Worm (Caenorhabditis elegans) whole organism, L4 larva: ENCODE results near the gene twf-2.
A peak's percentile ranks its signal among the peaks of the same experiment; 100 is the strongest.

Experiments
- F26F4.8 ChIP-seq: fragments of 200-800 bp; sonication (Bioruptor generic); conservative IDR thresholded peaks from 2 replicates; pipeline ENCODE4 v1.3.6; 2022; ENCODE audit warnings: missing genetic modification characterization, missing compliant biosample characterization
- T20F7.1 ChIP-seq: fragments of 200-800 bp; sonication (Bioruptor generic); optimal IDR thresholded peaks from 2 replicates; lab custom pipeline; 2018; ENCODE audit warnings: mild to moderate bottlenecking, missing genetic modification characterization, missing compliant biosample characterization
- Y5F2A.4 ChIP-seq: fragments of 200-800 bp; sonication (Bioruptor generic); optimal IDR thresholded peaks from 2 replicates; lab custom pipeline; 2018; ENCODE audit warnings: mild to moderate bottlenecking, missing genetic modification characterization, missing compliant biosample characterization
- ZK337.2 ChIP-seq: fragments of 200-800 bp; sonication (Bioruptor generic); IDR thresholded peaks from 2 replicates; pipeline ENCODE4 v1.3.6; 2022; ENCODE audit warnings: missing genetic modification reagents, missing genetic modification characterization, missing compliant biosample characterization
- aha-1 ChIP-seq: fragments of 150-350 bp; peaks from one replicate; lab custom pipeline; 2014; ENCODE audit warnings: missing biosample characterization, missing genetic modification characterization
- attf-4 ChIP-seq: sonication (generic microtip); optimal IDR thresholded peaks from 3 replicates; lab custom pipeline; 2017; ENCODE audit warnings: missing biosample characterization, missing genetic modification characterization
- ceh-28 ChIP-seq: fragments of 150-350 bp; optimal IDR thresholded peaks from 2 replicates; lab custom pipeline; 2014; ENCODE audit warnings: missing biosample characterization, missing genetic modification reagents, missing genetic modification characterization
- ceh-62 ChIP-seq: sonication (generic microtip); optimal IDR thresholded peaks from 2 replicates; lab custom pipeline; 2017; ENCODE audit warnings: missing biosample characterization, missing genetic modification characterization
- ceh-82 ChIP-seq: sonication (generic microtip); optimal IDR thresholded peaks from 2 replicates; lab custom pipeline; 2017; ENCODE audit warnings: missing biosample characterization, missing genetic modification characterization
- cey-2 ChIP-seq: sonication (generic microtip); optimal IDR thresholded peaks from 3 replicates; lab custom pipeline; 2017; ENCODE audit warnings: missing genetic modification characterization, mild to moderate bottlenecking, missing compliant biosample characterization, antibody characterized with exemption, borderline replicate concordance; ENCODE audit not compliant: insufficient read depth
- ctbp-1 ChIP-seq: fragments of 200-800 bp; sonication (Bioruptor generic); IDR thresholded peaks from 2 replicates; pipeline ENCODE4 v1.3.6; 2022; ENCODE audit warnings: missing genetic modification reagents, missing genetic modification characterization, missing compliant biosample characterization
- dmd-6 ChIP-seq: fragments of 200-800 bp; sonication (Bioruptor generic); IDR thresholded peaks from 2 replicates; pipeline ENCODE4 v1.3.6; 2022; ENCODE audit warnings: missing genetic modification reagents, missing genetic modification characterization, missing compliant biosample characterization
- dmd-8 ChIP-seq: fragments of 200-800 bp; sonication (Bioruptor generic); IDR thresholded peaks from 2 replicates; pipeline ENCODE4 v1.3.6; 2022; ENCODE audit warnings: missing genetic modification characterization, missing compliant biosample characterization
- dpl-1 ChIP-seq: fragments of 150-350 bp; optimal IDR thresholded peaks from 2 replicates; lab custom pipeline; 2014; ENCODE audit warnings: missing biosample characterization, missing genetic modification reagents, missing genetic modification characterization
- egl-27 ChIP-seq: sonication (generic microtip); optimal IDR thresholded peaks from 3 replicates; lab custom pipeline; 2017; ENCODE audit warnings: missing biosample characterization, missing genetic modification reagents, missing genetic modification characterization
- fkh-10 ChIP-seq: fragments of 150-350 bp; optimal IDR thresholded peaks from 2 replicates; lab custom pipeline; 2014; ENCODE audit warnings: missing biosample characterization, missing genetic modification reagents, missing genetic modification characterization
- hmg-1.1 ChIP-seq: fragments of 200-800 bp; sonication (Bioruptor generic); IDR thresholded peaks from 2 replicates; pipeline ENCODE4 v1.3.6; 2022; ENCODE audit warnings: missing genetic modification reagents, missing genetic modification characterization, missing compliant biosample characterization
- jun-1 ChIP-seq: fragments of 150-350 bp; optimal IDR thresholded peaks from 2 replicates; lab custom pipeline; 2014; ENCODE audit warnings: missing biosample characterization, missing genetic modification reagents, missing genetic modification characterization
- lim-7 ChIP-seq: fragments of 200-800 bp; sonication (Bioruptor generic); IDR thresholded peaks from 2 replicates; pipeline ENCODE4 v1.3.6; 2022; ENCODE audit warnings: missing genetic modification characterization, missing compliant biosample characterization
- lin-1 ChIP-seq: fragments of 200-800 bp; sonication (Bioruptor generic); IDR thresholded peaks from 2 replicates; pipeline ENCODE4 v1.3.6; 2022; ENCODE audit warnings: missing genetic modification reagents, missing genetic modification characterization, missing compliant biosample characterization
- lsy-2 ChIP-seq, 2 experiments: fragments of 150-350 bp in 1 of 2; sonication (generic microtip) in 1 of 2; optimal IDR thresholded peaks; 2 replicates each; lab custom pipeline; 2014 to 2017; ENCODE audit warnings: missing biosample characterization in 2 of 2, missing genetic modification characterization in 2 of 2
- mdt-29 ChIP-seq: fragments of 200-800 bp; sonication (Bioruptor generic); IDR thresholded peaks from 2 replicates; pipeline ENCODE4 v1.3.6; 2022; ENCODE audit warnings: missing genetic modification reagents, missing genetic modification characterization, missing compliant biosample characterization
- mep-1 ChIP-seq: fragments of 150-350 bp; sonication (generic microtip); optimal IDR thresholded peaks from 3 replicates; lab custom pipeline; 2014; ENCODE audit warnings: missing biosample characterization, missing genetic modification characterization
- mes-2 ChIP-seq: sonication (generic microtip); optimal IDR thresholded peaks from 2 replicates; lab custom pipeline; 2016; ENCODE audit warnings: missing genotype, mild to moderate bottlenecking, missing genetic modification characterization, missing compliant biosample characterization; ENCODE audit not compliant: poor library complexity, severe bottlenecking
- nhr-10 ChIP-seq: fragments of 150-350 bp; optimal IDR thresholded peaks from 2 replicates; lab custom pipeline; 2014; ENCODE audit warnings: missing biosample characterization, missing genetic modification characterization
- nhr-111 ChIP-seq: fragments of 200-800 bp; sonication (Bioruptor generic); optimal IDR thresholded peaks from 2 replicates; lab custom pipeline; 2018; ENCODE audit warnings: mild to moderate bottlenecking, missing genetic modification characterization, missing compliant biosample characterization
- nhr-237 ChIP-seq: sonication (generic microtip); optimal IDR thresholded peaks from 2 replicates; lab custom pipeline; 2017; ENCODE audit warnings: missing biosample characterization, missing genetic modification characterization
- nhr-28 ChIP-seq: fragments of 150-350 bp; optimal IDR thresholded peaks from 2 replicates; lab custom pipeline; 2014; ENCODE audit warnings: missing biosample characterization, missing genetic modification characterization
- nhr-42 ChIP-seq: fragments of 200-800 bp; sonication (Bioruptor generic); IDR thresholded peaks from 2 replicates; pipeline ENCODE4 v1.3.6; 2022; ENCODE audit warnings: missing genetic modification characterization, missing compliant biosample characterization
- nhr-48 ChIP-seq: sonication (generic microtip); optimal IDR thresholded peaks from 2 replicates; lab custom pipeline; 2016; ENCODE audit warnings: mild to moderate bottlenecking, missing genetic modification characterization, missing compliant biosample characterization
- nhr-6 ChIP-seq: fragments of 150-350 bp; optimal IDR thresholded peaks from 2 replicates; lab custom pipeline; 2014; ENCODE audit warnings: missing biosample characterization, missing genetic modification characterization
- pha-4 ChIP-seq, 2 experiments: fragments of 150-350 bp in 1 of 2; fragments of 200-800 bp in 1 of 2; sonication (Bioruptor generic) in 1 of 2; IDR thresholded peaks in 1 of 2; optimal IDR thresholded peaks in 1 of 2; 2 replicates each; pipeline versions ENCODE4 v1.3.6 to Lab custom; 2014 to 2022; ENCODE audit warnings: missing genetic modification characterization in 2 of 2, missing genetic modification reagents in 2 of 2, missing biosample characterization in 1 of 2, missing compliant biosample characterization in 1 of 2
- pqm-1 ChIP-seq: sonication (generic microtip); optimal IDR thresholded peaks from 2 replicates; lab custom pipeline; 2017; ENCODE audit warnings: missing biosample characterization, missing genetic modification characterization
- saeg-2 ChIP-seq: fragments of 200-800 bp; sonication (Bioruptor generic); IDR thresholded peaks from 2 replicates; pipeline ENCODE4 v1.3.6; 2022; ENCODE audit warnings: missing genetic modification reagents, missing genetic modification characterization, missing compliant biosample characterization
- tra-1 ChIP-seq: fragments of 200-800 bp; sonication (Bioruptor generic); IDR thresholded peaks from 2 replicates; pipeline ENCODE4 v1.3.6; 2022; ENCODE audit warnings: missing genetic modification reagents, missing genetic modification characterization, missing compliant biosample characterization
- unc-62 ChIP-seq, 3 experiments: fragments of 150-350 bp in 1 of 3; sonication (generic microtip); optimal IDR thresholded peaks in 2 of 3; peaks in 1 of 3; 1 replicate in 1 of 3; 2 replicates in 2 of 3; lab custom pipeline; 2014 to 2017; ENCODE audit warnings: missing biosample characterization in 3 of 3, missing genetic modification characterization in 3 of 3, missing genetic modification reagents in 3 of 3, missing genotype in 1 of 3
- ztf-11 ChIP-seq: fragments of 150-350 bp; optimal IDR thresholded peaks from 2 replicates; lab custom pipeline; 2014; ENCODE audit warnings: missing biosample characterization, missing genetic modification characterization

Gene twf-2

ce11 chrX:16404815-16405214, 41.2 kb upstream of the twf-2 start (continued):
- no peak for TF ChIP-seq ctbp-1 (GFP tag; lab: Robert Waterston, UW)
- no peak for TF ChIP-seq fkh-10 (GFP tag; lab: Kevin White, UChicago)
- no peak for TF ChIP-seq nhr-6 (tag; lab: Kevin White, UChicago)
- no peak for TF ChIP-seq Y5F2A.4
- TF ChIP-seq lin-1 (GFP tag; lab: Robert Waterston, UW): no peak
- no peak for TF ChIP-seq lsy-2 (tag; optimal IDR thresholded peaks at IDR 0.05; lab: Kevin White, UChicago)
- no peak for TF ChIP-seq nhr-42 (GFP tag; lab: Robert Waterston, UW)
- no peak for TF ChIP-seq ceh-62 (tag; lab: Kevin White, UChicago)
- TF ChIP-seq attf-4 (tag; lab: Kevin White, UChicago): no peak
- no peak for TF ChIP-seq jun-1 (tag; lab: Kevin White, UChicago)
- no peak for TF ChIP-seq ztf-11
- TF ChIP-seq mes-2 (tag; lab: Kevin White, UChicago): no peak
- no peak for TF ChIP-seq tra-1 (GFP tag; lab: Robert Waterston, UW)
- no peak for TF ChIP-seq hmg-1.1 (GFP tag; lab: Robert Waterston, UW)
- TF ChIP-seq ceh-82 (tag; lab: Kevin White, UChicago): no peak
- no peak for TF ChIP-seq cey-2 (tag; lab: Kevin White, UChicago)
- TF ChIP-seq nhr-28: peak; percentile 20
- TF ChIP-seq nhr-48 (tag; lab: Kevin White, UChicago): no peak
- TF ChIP-seq nhr-10 (tag; lab: Kevin White, UChicago): no peak
- TF ChIP-seq dmd-6 (GFP tag; lab: Robert Waterston, UW): peak; percentile 69
- peak; percentile 9 for TF ChIP-seq mep-1 (tag; lab: Kevin White, UChicago)
- no peak for TF ChIP-seq nhr-237 (tag; lab: Kevin White, UChicago)

- TF ChIP-seq unc-62 (GFP tag; optimal IDR thresholded peaks at IDR 0.05 in 1 of 2; lab: Kevin White, UChicago) (peak in 1 of 2 experiments; percentile 70), unc-62 (tag; optimal IDR thresholded peaks at IDR 0.05; lab: Kevin White, UChicago) (no peak), mdt-29 (GFP tag; lab: Robert Waterston, UW) (no peak)
Observed at ce11 chrX:16406632-16407031, 39.4 kb upstream of the twf-2 start.

ce11 chrX:16409220-16409619, 36.8 kb upstream of the twf-2 start:
- peak in 1 of 2 experiments; percentile 52 for TF ChIP-seq unc-62 (GFP tag; optimal IDR thresholded peaks at IDR 0.05 in 1 of 2; lab: Kevin White, UChicago)
- TF ChIP-seq unc-62 (tag; optimal IDR thresholded peaks at IDR 0.05; lab: Kevin White, UChicago): no peak
- TF ChIP-seq egl-27 (tag; lab: Kevin White, UChicago): no peak
- no peak for TF ChIP-seq hmg-1.1 (GFP tag; lab: Robert Waterston, UW)
- TF ChIP-seq dmd-8 (GFP tag; lab: Robert Waterston, UW): no peak
- TF ChIP-seq aha-1 (tag; lab: Kevin White, UChicago): peak; percentile 70
- no peak for TF ChIP-seq nhr-111 (GFP tag; lab: Kevin White, UChicago)
- no peak for TF ChIP-seq pqm-1 (tag; lab: Kevin White, UChicago)
- no peak for TF ChIP-seq ZK337.2 (GFP tag; lab: Robert Waterston, UW)

ce11 chrX:16411985-16412384, 34.0 kb upstream of the twf-2 start:
- no peak for TF ChIP-seq saeg-2 (GFP tag; lab: Robert Waterston, UW)
- no peak for TF ChIP-seq F26F4.8 (GFP tag; lab: Robert Waterston, UW)
- no peak for TF ChIP-seq lim-7 (GFP tag; lab: Robert Waterston, UW)
- TF ChIP-seq ceh-28 (tag; lab: Kevin White, UChicago): no peak
- no peak for TF ChIP-seq pha-4 (GFP tag; IDR thresholded peaks at IDR 0.05; lab: Robert Waterston, UW)
- peak; percentile 61 for TF ChIP-seq pha-4 (tag; optimal IDR thresholded peaks at IDR 0.05; lab: Kevin White, UChicago)
- TF ChIP-seq T20F7.1 (GFP tag; lab: Kevin White, UChicago): no peak
- TF ChIP-seq ceh-62 (tag; lab: Kevin White, UChicago): no peak
- TF ChIP-seq dpl-1 (GFP tag; lab: Kevin White, UChicago): no peak
- TF ChIP-seq, all 104 proteins: peak for 1
